Worm (Caenorhabditis elegans) whole organism, mixed stage, embryonic: Measurements from ENCODE around the gene snap-29.
A peak's percentile ranks its signal among the peaks of the same experiment; 100 is the strongest.

Experiments used
- M03D4.4 ChIP-seq: sonication (generic microtip); optimal IDR thresholded peaks from 2 replicates; lab custom pipeline; 2017; ENCODE audit warnings: mild to moderate bottlenecking, missing genetic modification characterization, missing compliant biosample characterization
- bed-3 ChIP-seq: fragments of 200-800 bp; sonication (Bioruptor generic); optimal IDR thresholded peaks from 3 replicates; lab custom pipeline; 2018; ENCODE audit warnings: mild to moderate bottlenecking, missing genetic modification characterization, moderate library complexity, missing compliant biosample characterization
- blmp-1 ChIP-seq: fragments of 150-350 bp; optimal IDR thresholded peaks from 2 replicates; lab custom pipeline; 2014; ENCODE audit warnings: missing biosample characterization, missing genetic modification characterization
- ceh-39 ChIP-seq: fragments of 150-350 bp; optimal IDR thresholded peaks from 2 replicates; lab custom pipeline; 2014; ENCODE audit warnings: missing biosample characterization, missing genetic modification characterization
- ceh-43 ChIP-seq: fragments of 200-800 bp; sonication (Bioruptor generic); optimal IDR thresholded peaks from 2 replicates; lab custom pipeline; 2018; ENCODE audit warnings: mild to moderate bottlenecking, missing genetic modification characterization, moderate library complexity, missing compliant biosample characterization
- ceh-83 ChIP-seq: fragments of 200-800 bp; sonication (Bioruptor generic); optimal IDR thresholded peaks from 2 replicates; lab custom pipeline; 2018; ENCODE audit warnings: mild to moderate bottlenecking, missing genetic modification characterization, missing compliant biosample characterization
- ces-1 ChIP-seq: fragments of 150-350 bp; optimal IDR thresholded peaks from 2 replicates; lab custom pipeline; 2014; ENCODE audit warnings: missing biosample characterization, missing genetic modification reagents, missing genetic modification characterization
- cnd-1 ChIP-seq: fragments of 200-800 bp; sonication (Bioruptor generic); optimal IDR thresholded peaks from 2 replicates; lab custom pipeline; 2018; ENCODE audit warnings: mild to moderate bottlenecking, missing genetic modification characterization, missing compliant biosample characterization
- drap-1 ChIP-seq: fragments of 200-800 bp; sonication (Bioruptor generic); optimal IDR thresholded peaks from 3 replicates; lab custom pipeline; 2018; ENCODE audit warnings: mild to moderate bottlenecking, missing genetic modification characterization, missing compliant biosample characterization
- elt-1 ChIP-seq: sonication (generic microtip); optimal IDR thresholded peaks from 2 replicates; lab custom pipeline; 2017; ENCODE audit warnings: missing genetic modification characterization, mild to moderate bottlenecking, missing compliant biosample characterization, antibody characterized with exemption, moderate library complexity, borderline replicate concordance; ENCODE audit not compliant: insufficient read depth
- elt-3 ChIP-seq: fragments of 150-350 bp; optimal IDR thresholded peaks from 2 replicates; lab custom pipeline; 2014; ENCODE audit warnings: missing biosample characterization, missing genetic modification characterization
- flh-1 ChIP-seq: fragments of 200-800 bp; sonication (Bioruptor generic); optimal IDR thresholded peaks from 2 replicates; lab custom pipeline; 2018; ENCODE audit warnings: mild to moderate bottlenecking, missing genetic modification characterization, moderate library complexity, missing compliant biosample characterization
- ham-2 ChIP-seq: fragments of 200-800 bp; sonication (Bioruptor generic); optimal IDR thresholded peaks from 2 replicates; lab custom pipeline; 2018; ENCODE audit warnings: mild to moderate bottlenecking, missing genetic modification characterization, missing compliant biosample characterization
- hlh-1 ChIP-seq: fragments of 150-350 bp; optimal IDR thresholded peaks from 2 replicates; lab custom pipeline; 2014; ENCODE audit warnings: missing biosample characterization, missing genetic modification reagents, missing genetic modification characterization
- lin-13 ChIP-seq: fragments of 150-350 bp; optimal IDR thresholded peaks from 2 replicates; lab custom pipeline; 2014; ENCODE audit warnings: missing biosample characterization, missing genetic modification characterization
- lin-32 ChIP-seq: fragments of 200-800 bp; sonication (Bioruptor generic); optimal IDR thresholded peaks from 2 replicates; lab custom pipeline; 2018; ENCODE audit warnings: mild to moderate bottlenecking, missing genetic modification characterization, missing compliant biosample characterization
- lsy-2 ChIP-seq: fragments of 150-350 bp; optimal IDR thresholded peaks from 2 replicates; lab custom pipeline; 2014; ENCODE audit warnings: missing biosample characterization, missing genetic modification characterization
- mab-5 ChIP-seq: fragments of 150-350 bp; optimal IDR thresholded peaks from 2 replicates; lab custom pipeline; 2014; ENCODE audit warnings: missing biosample characterization, missing genetic modification characterization
- mep-1 ChIP-seq: fragments of 150-350 bp; optimal IDR thresholded peaks from 2 replicates; lab custom pipeline; 2017; ENCODE audit warnings: missing biosample characterization, missing genetic modification reagents, missing genetic modification characterization, inconsistent platforms
- mls-2 ChIP-seq: sonication (generic microtip); optimal IDR thresholded peaks from 2 replicates; lab custom pipeline; 2016; ENCODE audit warnings: mild to moderate bottlenecking, missing genetic modification characterization, moderate library complexity, missing compliant biosample characterization
- nhr-12 ChIP-seq: fragments of 150-350 bp; optimal IDR thresholded peaks from 2 replicates; lab custom pipeline; 2014; ENCODE audit warnings: missing biosample characterization, missing genetic modification characterization
- nhr-2 ChIP-seq: fragments of 150-350 bp; optimal IDR thresholded peaks from 2 replicates; lab custom pipeline; 2014; ENCODE audit warnings: missing biosample characterization, missing genetic modification characterization
- nhr-237 ChIP-seq: fragments of 150-350 bp; optimal IDR thresholded peaks from 2 replicates; lab custom pipeline; 2014; ENCODE audit warnings: missing biosample characterization, missing genetic modification characterization
- nhr-28 ChIP-seq: fragments of 150-350 bp; optimal IDR thresholded peaks from 2 replicates; lab custom pipeline; 2014; ENCODE audit warnings: missing biosample characterization, missing genetic modification characterization
- nhr-76 ChIP-seq: sonication (generic microtip); optimal IDR thresholded peaks from 2 replicates; lab custom pipeline; 2017; ENCODE audit warnings: missing biosample characterization, missing genetic modification characterization
- pha-4 ChIP-seq: fragments of 150-350 bp; optimal IDR thresholded peaks from 2 replicates; lab custom pipeline; 2018; ENCODE audit warnings: missing biosample characterization, missing genetic modification reagents, missing genetic modification characterization
- sem-2 ChIP-seq: fragments of 200-800 bp; sonication (Bioruptor generic); optimal IDR thresholded peaks from 2 replicates; lab custom pipeline; 2018; ENCODE audit warnings: mild to moderate bottlenecking, missing genetic modification characterization, missing compliant biosample characterization
- snpc-4 ChIP-seq: fragments of 150-350 bp; optimal IDR thresholded peaks from 2 replicates; lab custom pipeline; 2014; ENCODE audit warnings: missing biosample characterization, missing genetic modification characterization
- unc-120 ChIP-seq: sonication (generic microtip); optimal IDR thresholded peaks from 2 replicates; lab custom pipeline; 2017; ENCODE audit warnings: missing genetic modification characterization, missing compliant biosample characterization; ENCODE audit not compliant: poor library complexity, severe bottlenecking
- unc-62 ChIP-seq: fragments of 150-350 bp; optimal IDR thresholded peaks from 2 replicates; lab custom pipeline; 2014; ENCODE audit warnings: missing biosample characterization, missing genetic modification reagents, missing genetic modification characterization
- zip-8 ChIP-seq: fragments of 150-350 bp; optimal IDR thresholded peaks from 2 replicates; lab custom pipeline; 2014; ENCODE audit warnings: missing biosample characterization, missing genetic modification characterization
- ztf-11 ChIP-seq: fragments of 150-350 bp; optimal IDR thresholded peaks from 2 replicates; lab custom pipeline; 2014; ENCODE audit warnings: missing biosample characterization, missing genetic modification characterization

Gene snap-29

DNA sequence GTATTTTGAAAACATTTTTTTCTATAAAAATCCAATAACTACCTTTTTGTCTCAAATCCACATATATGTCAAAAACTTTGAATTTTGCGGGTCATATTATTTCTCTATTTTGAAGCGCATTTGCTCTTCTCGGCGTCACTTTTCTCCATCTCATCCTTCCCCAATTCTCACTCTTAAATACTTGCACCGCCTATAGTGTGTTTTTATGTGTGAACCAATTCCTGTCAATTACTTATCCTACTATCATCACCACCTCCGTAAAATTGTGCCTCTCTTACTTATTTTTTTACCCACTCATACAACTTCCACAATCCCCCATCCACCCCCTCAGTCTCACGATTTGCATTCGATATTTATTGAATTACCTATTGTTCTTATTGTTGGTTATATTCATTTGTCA is 29.8 kb downstream of the snap-29 start:
- TF ChIP-seq sem-2 (GFP tag; lab: Kevin White, UChicago) (no peak), ceh-83 (peak; percentile 43)

DNA sequence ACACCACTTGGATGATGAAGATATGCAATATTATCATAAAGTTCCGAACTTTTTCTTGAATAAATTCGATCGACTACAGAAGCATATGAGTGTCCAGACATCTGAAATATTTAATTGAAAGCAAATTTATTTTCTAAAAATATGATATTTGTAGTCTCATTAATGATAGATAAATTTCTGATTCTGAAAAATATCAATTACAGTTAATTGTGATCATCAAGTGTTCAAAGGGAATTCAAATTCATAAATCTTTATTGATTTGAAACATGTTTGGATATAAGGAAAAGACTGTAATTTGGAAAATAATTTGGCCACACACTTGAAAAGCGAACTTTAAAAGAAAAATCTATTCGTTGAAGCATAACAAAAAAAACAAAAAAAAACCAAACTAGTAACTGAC is 31.2 kb downstream of the snap-29 start, which contains the start of gene F54F2.7:
TSS of gene F54F2.7 (minus strand) at position 101 of the 400 bp plus-strand sequence.
- TF ChIP-seq mab-5 (tag; lab: Kevin White, UChicago) (no peak), lin-32 (GFP tag; lab: Kevin White, UChicago) (no peak), M03D4.4 (tag; lab: Kevin White, UChicago) (no peak), mls-2 (tag; lab: Kevin White, UChicago) (no peak), blmp-1 (tag; lab: Kevin White, UChicago) (no peak), ceh-83 (no peak), flh-1 (GFP tag; lab: Kevin White, UChicago) (no peak), ztf-11 (no peak), nhr-12 (tag; lab: Kevin White, UChicago) (no peak), unc-120 (tag; lab: Kevin White, UChicago) (no peak), nhr-28 (tag; lab: Kevin White, UChicago) (no peak), ceh-39 (tag; lab: Kevin White, UChicago) (no peak), nhr-76 (tag; lab: Kevin White, UChicago) (no peak), cnd-1 (no peak), elt-1 (no peak), elt-3 (tag; lab: Kevin White, UChicago) (no peak), drap-1 (GFP tag; lab: Kevin White, UChicago) (no peak)
- TF ChIP-seq, all 35 proteins: peak for 0

DNA sequence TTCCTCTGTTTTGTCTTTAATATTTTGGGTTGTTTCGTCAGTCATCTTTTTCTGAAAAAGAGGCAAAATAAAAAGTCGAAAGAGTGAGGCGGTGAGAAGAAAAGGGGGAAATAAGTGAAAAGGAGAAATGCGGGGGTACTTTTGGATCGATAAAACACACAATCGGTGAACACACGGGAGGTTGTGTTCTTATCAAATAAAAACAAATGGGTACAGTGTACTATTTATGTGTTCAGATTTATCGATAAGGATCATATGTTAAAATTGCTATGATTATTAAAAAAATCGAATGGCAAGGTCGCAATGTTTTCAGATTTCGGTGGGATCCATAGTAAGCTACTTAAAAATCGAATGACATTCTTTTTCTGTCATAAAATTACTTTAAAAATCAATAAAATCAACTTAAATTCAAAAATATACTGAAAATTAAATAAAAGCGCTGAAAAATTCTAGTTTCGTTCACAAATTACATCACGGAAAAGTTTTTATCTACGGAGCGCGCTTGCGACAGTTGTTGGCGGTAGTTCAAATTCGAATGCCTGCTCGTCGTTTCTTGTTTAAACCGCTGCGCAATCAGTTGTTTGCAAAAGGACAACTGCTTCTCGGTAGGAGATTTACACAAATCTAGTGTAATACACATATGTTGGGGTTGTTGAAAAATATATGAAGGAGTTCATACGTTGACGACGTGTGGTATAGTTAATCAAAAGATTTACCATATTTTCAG is 33.4 kb downstream of the snap-29 start, which contains the start of gene prx-19:
TSS of gene prx-19 (minus strand) at position 51 of the 727 bp plus-strand sequence.
- TF ChIP-seq snpc-4 (tag; lab: Kevin White, UChicago) (no peak), lin-32 (GFP tag; lab: Kevin White, UChicago) (no peak), mep-1 (tag; lab: Kevin White, UChicago) (peak; percentile 77), lsy-2 (tag; lab: Kevin White, UChicago) (peak; percentile 66), mab-5 (tag; lab: Kevin White, UChicago) (no peak), bed-3 (GFP tag; lab: Kevin White, UChicago) (no peak), blmp-1 (tag; lab: Kevin White, UChicago) (no peak), pha-4 (tag; lab: Kevin White, UChicago) (peak; percentile 62), elt-3 (tag; lab: Kevin White, UChicago) (no peak), zip-8 (tag; lab: Kevin White, UChicago) (no peak), sem-2 (GFP tag; lab: Kevin White, UChicago) (no peak), nhr-237 (tag; lab: Kevin White, UChicago) (peak; percentile 63), nhr-2 (no peak), drap-1 (GFP tag; lab: Kevin White, UChicago) (no peak), ceh-43 (GFP tag; lab: Kevin White, UChicago) (no peak), ces-1 (peak; percentile 88), hlh-1 (tag; lab: Kevin White, UChicago) (peak; percentile 98), mls-2 (tag; lab: Kevin White, UChicago) (no peak)

DNA sequence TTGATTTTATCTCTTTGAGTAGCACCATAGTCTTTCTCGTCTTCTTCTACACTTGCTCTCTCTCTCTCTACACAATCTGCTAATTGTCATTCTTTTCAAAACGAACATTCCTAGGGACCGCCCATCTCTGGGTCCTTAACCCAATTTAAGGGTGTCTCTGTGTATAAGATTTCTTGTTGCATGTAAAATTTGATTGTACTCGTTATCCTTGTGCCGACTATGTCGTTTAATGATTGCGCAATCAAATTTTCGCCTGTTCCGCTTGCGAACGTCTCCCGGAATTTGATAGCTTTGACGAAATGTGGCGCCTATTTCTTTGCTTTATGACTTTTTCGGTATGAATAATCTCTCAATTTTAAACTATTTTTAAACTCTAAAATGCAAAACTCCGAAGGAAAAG is 35.1 kb downstream of the snap-29 start:
- TF ChIP-seq nhr-28 (tag; lab: Kevin White, UChicago) (no peak), ces-1 (peak; percentile 98), lin-32 (GFP tag; lab: Kevin White, UChicago) (no peak), lsy-2 (tag; lab: Kevin White, UChicago) (no peak), ham-2 (GFP tag; lab: Kevin White, UChicago) (no peak), ceh-39 (tag; lab: Kevin White, UChicago) (no peak), elt-3 (tag; lab: Kevin White, UChicago) (no peak), zip-8 (tag; lab: Kevin White, UChicago) (peak; percentile 76)

DNA sequence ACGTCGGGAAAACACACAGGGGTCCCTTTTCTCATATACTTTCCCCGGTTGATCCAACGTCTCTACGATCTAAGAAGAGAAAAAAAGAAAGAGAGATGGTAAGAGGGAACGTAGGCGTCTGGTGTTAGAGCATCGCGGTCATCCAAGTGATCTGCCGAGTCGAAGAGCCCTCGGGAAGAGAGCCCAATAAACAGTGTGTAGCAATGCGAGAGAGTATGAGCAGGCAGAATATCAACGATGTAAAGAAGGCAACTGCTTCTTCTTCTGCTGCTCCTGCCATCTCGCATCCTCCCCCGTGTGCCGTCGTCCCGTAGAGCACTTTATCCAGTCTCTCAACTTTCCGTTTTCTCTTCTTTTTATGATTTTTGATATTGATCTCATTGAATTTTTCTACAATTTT is 39.6 kb downstream of the snap-29 start:
- TF ChIP-seq lin-13 (no peak), flh-1 (GFP tag; lab: Kevin White, UChicago) (no peak), hlh-1 (tag; lab: Kevin White, UChicago) (peak; percentile 90), nhr-237 (tag; lab: Kevin White, UChicago) (no peak), unc-120 (tag; lab: Kevin White, UChicago) (peak; percentile 74), unc-62 (peak; percentile 37), M03D4.4 (tag; lab: Kevin White, UChicago) (no peak), blmp-1 (tag; lab: Kevin White, UChicago) (no peak)
